Fruit fly (Drosophila melanogaster) S2 (cell line): ENCODE measurements around the gene CG6683.

Experiments
- CG8478 ChIP-seq: fragments of >200 bp; optimal IDR thresholded peaks from 2 replicates; lab custom pipeline; 2018
- CTCF ChIP-seq, 2 experiments: fragments of >200 bp; optimal IDR thresholded peaks; 2 replicates each; lab custom pipeline; 2018

- TF ChIP-seq CG8478 (lab: Kevin White, UChicago) (no peak), CTCF (optimal IDR thresholded peaks at IDR 0.05; lab: Kevin White, UChicago) (no peak)
These were observed 21.7 kb upstream of the CG6683 start for dm6 chr3L:8536387-8536786.
